Worm (Caenorhabditis elegans) whole organism, L3 larva: ENCODE measurements around the gene sup-10.
A peak's percentile ranks its signal among the peaks of the same experiment; 100 is the strongest.

Experiments used
- R02D3.7 ChIP-seq: fragments of 150-350 bp; optimal IDR thresholded peaks from 2 replicates; lab custom pipeline; 2014; ENCODE audit warnings: missing biosample characterization, missing genetic modification characterization
- ZK546.5 ChIP-seq: sonication (generic microtip); optimal IDR thresholded peaks from 2 replicates; lab custom pipeline; 2017; ENCODE audit warnings: missing biosample characterization, missing genetic modification characterization
- aly-2 ChIP-seq: fragments of 150-350 bp; optimal IDR thresholded peaks from 2 replicates; lab custom pipeline; 2014; ENCODE audit warnings: missing biosample characterization, missing genetic modification characterization
- ama-1 ChIP-seq: fragments of 150-350 bp; optimal IDR thresholded peaks from 2 replicates; lab custom pipeline; 2018
- ceh-16 ChIP-seq: sonication (generic microtip); optimal IDR thresholded peaks from 2 replicates; lab custom pipeline; 2017; ENCODE audit warnings: missing biosample characterization, missing genetic modification characterization
- ceh-28 ChIP-seq: fragments of 150-350 bp; optimal IDR thresholded peaks from 2 replicates; lab custom pipeline; 2014; ENCODE audit warnings: missing biosample characterization, missing genetic modification reagents, missing genetic modification characterization
- ceh-82 ChIP-seq: fragments of 150-350 bp; optimal IDR thresholded peaks from 2 replicates; lab custom pipeline; 2014; ENCODE audit warnings: missing biosample characterization, missing genetic modification characterization
- ceh-9 ChIP-seq: sonication (generic microtip); optimal IDR thresholded peaks from 2 replicates; lab custom pipeline; 2018; ENCODE audit warnings: missing biosample characterization, missing genetic modification characterization
- daf-12 ChIP-seq: fragments of 150-350 bp; optimal IDR thresholded peaks from 2 replicates; lab custom pipeline; 2014; ENCODE audit warnings: missing biosample characterization, missing genetic modification reagents, missing genetic modification characterization
- egl-27 ChIP-seq: sonication (generic microtip); optimal IDR thresholded peaks from 4 replicates; lab custom pipeline; 2017; ENCODE audit warnings: missing biosample characterization, missing genetic modification reagents, missing genetic modification characterization
- egl-5 ChIP-seq: fragments of 150-350 bp; optimal IDR thresholded peaks from 2 replicates; lab custom pipeline; 2017; ENCODE audit warnings: missing biosample characterization, missing genetic modification reagents, missing genetic modification characterization, inconsistent platforms
- elt-1 ChIP-seq: fragments of 150-350 bp; optimal IDR thresholded peaks from 2 replicates; lab custom pipeline; 2014; ENCODE audit warnings: missing biosample characterization, missing genetic modification characterization
- elt-2 ChIP-seq: sonication (generic microtip); optimal IDR thresholded peaks from 2 replicates; lab custom pipeline; 2016; ENCODE audit warnings: missing genetic modification reagents, mild to moderate bottlenecking, missing genetic modification characterization, missing compliant biosample characterization
- elt-3 ChIP-seq, 3 experiments: fragments of 150-350 bp in 1 of 3; sonication (generic microtip) in 2 of 3; optimal IDR thresholded peaks; 2 replicates in 2 of 3; 4 replicates in 1 of 3; lab custom pipeline; 2014 to 2017; ENCODE audit warnings: missing biosample characterization in 3 of 3, missing genetic modification characterization in 3 of 3
- eor-1 ChIP-seq, 2 experiments: fragments of 150-350 bp; optimal IDR thresholded peaks; 2 replicates each; lab custom pipeline; 2014 to 2018; ENCODE audit warnings: missing biosample characterization in 2 of 2, missing genetic modification characterization in 2 of 2
- fkh-10 ChIP-seq: sonication (generic microtip); optimal IDR thresholded peaks from 2 replicates; lab custom pipeline; 2017; ENCODE audit warnings: missing biosample characterization, missing genetic modification reagents, missing genetic modification characterization
- fkh-2 ChIP-seq: fragments of 150-350 bp; optimal IDR thresholded peaks from 2 replicates; lab custom pipeline; 2014; ENCODE audit warnings: missing biosample characterization, missing genetic modification reagents, missing genetic modification characterization
- fos-1 ChIP-seq: fragments of 150-350 bp; optimal IDR thresholded peaks from 2 replicates; lab custom pipeline; 2014; ENCODE audit warnings: missing biosample characterization, missing genetic modification characterization
- hmg-11 ChIP-seq: sonication (generic microtip); optimal IDR thresholded peaks from 2 replicates; lab custom pipeline; 2016; ENCODE audit warnings: missing genetic modification characterization, missing compliant biosample characterization
- jun-1 ChIP-seq: fragments of 150-350 bp; optimal IDR thresholded peaks from 2 replicates; lab custom pipeline; 2014; ENCODE audit warnings: missing biosample characterization, missing genetic modification reagents, missing genetic modification characterization
- lin-15B ChIP-seq: fragments of 150-350 bp; optimal IDR thresholded peaks from 2 replicates; lab custom pipeline; 2014; ENCODE audit warnings: missing biosample characterization, missing genetic modification characterization
- lin-39 ChIP-seq: fragments of 150-350 bp; optimal IDR thresholded peaks from 2 replicates; lab custom pipeline; 2018; ENCODE audit warnings: missing biosample characterization, missing genetic modification reagents, missing genetic modification characterization
- lsy-12 ChIP-seq: sonication (generic microtip); optimal IDR thresholded peaks from 2 replicates; lab custom pipeline; 2016; ENCODE audit warnings: mild to moderate bottlenecking, missing genetic modification characterization, missing compliant biosample characterization
- mdl-1 ChIP-seq: fragments of 150-350 bp; optimal IDR thresholded peaks from 2 replicates; lab custom pipeline; 2014; ENCODE audit warnings: missing biosample characterization, missing genetic modification characterization
- mml-1 ChIP-seq: fragments of 150-350 bp; sonication (generic microtip); optimal IDR thresholded peaks from 3 replicates; lab custom pipeline; 2014; ENCODE audit warnings: missing biosample characterization, missing genetic modification characterization
- nfya-1 ChIP-seq: sonication (generic microtip); optimal IDR thresholded peaks from 2 replicates; lab custom pipeline; 2017; ENCODE audit warnings: missing genetic modification characterization, mild to moderate bottlenecking, missing compliant biosample characterization, antibody characterized with exemption, moderate library complexity; ENCODE audit not compliant: insufficient read depth
- nhr-11 ChIP-seq: fragments of 150-350 bp; optimal IDR thresholded peaks from 2 replicates; lab custom pipeline; 2014; ENCODE audit warnings: missing biosample characterization, missing genetic modification characterization
- nhr-12 ChIP-seq: fragments of 150-350 bp; optimal IDR thresholded peaks from 2 replicates; lab custom pipeline; 2014; ENCODE audit warnings: missing biosample characterization, missing genetic modification characterization
- nhr-23 ChIP-seq: fragments of 150-350 bp; optimal IDR thresholded peaks from 2 replicates; lab custom pipeline; 2014; ENCODE audit warnings: missing biosample characterization, missing genetic modification reagents, missing genetic modification characterization
- nhr-237 ChIP-seq: fragments of 150-350 bp; optimal IDR thresholded peaks from 2 replicates; lab custom pipeline; 2014; ENCODE audit warnings: missing biosample characterization, missing genetic modification characterization
- nhr-25 ChIP-seq: sonication (generic microtip); optimal IDR thresholded peaks from 2 replicates; lab custom pipeline; 2017; ENCODE audit warnings: missing biosample characterization, missing genetic modification characterization
- nhr-28 ChIP-seq: fragments of 150-350 bp; optimal IDR thresholded peaks from 2 replicates; lab custom pipeline; 2014; ENCODE audit warnings: missing biosample characterization, missing genetic modification characterization
- nhr-43 ChIP-seq: sonication (generic microtip); optimal IDR thresholded peaks from 2 replicates; lab custom pipeline; 2016; ENCODE audit warnings: mild to moderate bottlenecking, missing genetic modification characterization, missing compliant biosample characterization; ENCODE audit not compliant: poor library complexity, severe bottlenecking
- nhr-67 ChIP-seq: fragments of 150-350 bp; optimal IDR thresholded peaks from 2 replicates; lab custom pipeline; 2014; ENCODE audit warnings: missing biosample characterization, missing genetic modification characterization
- nhr-76 ChIP-seq: fragments of 150-350 bp; sonication (generic microtip); optimal IDR thresholded peaks from 5 replicates; lab custom pipeline; 2014; ENCODE audit warnings: missing biosample characterization, missing genetic modification characterization
- nhr-77 ChIP-seq: fragments of 150-350 bp; optimal IDR thresholded peaks from 2 replicates; lab custom pipeline; 2014; ENCODE audit warnings: missing biosample characterization, missing genetic modification characterization
- pha-4 ChIP-seq: fragments of 150-350 bp; optimal IDR thresholded peaks from 2 replicates; lab custom pipeline; 2014; ENCODE audit warnings: missing biosample characterization, missing genetic modification reagents, missing genetic modification characterization
- pqm-1 ChIP-seq: fragments of 150-350 bp; optimal IDR thresholded peaks from 2 replicates; lab custom pipeline; 2017; ENCODE audit warnings: missing biosample characterization, missing genetic modification characterization, inconsistent platforms
- sea-2 ChIP-seq: fragments of 150-350 bp; sonication (generic microtip); optimal IDR thresholded peaks from 4 replicates; lab custom pipeline; 2014; ENCODE audit warnings: missing biosample characterization, missing genetic modification reagents, missing genetic modification characterization
- skn-1 ChIP-seq: fragments of 150-350 bp; optimal IDR thresholded peaks from 2 replicates; lab custom pipeline; 2014; ENCODE audit warnings: missing biosample characterization, missing genetic modification characterization
- snpc-4 ChIP-seq: fragments of 150-350 bp; optimal IDR thresholded peaks from 2 replicates; lab custom pipeline; 2014; ENCODE audit warnings: missing biosample characterization, missing genetic modification characterization
- tbx-2 ChIP-seq: sonication (generic microtip); optimal IDR thresholded peaks from 2 replicates; lab custom pipeline; 2016; ENCODE audit warnings: mild to moderate bottlenecking, missing genetic modification characterization, missing compliant biosample characterization
- unc-39 ChIP-seq: sonication (generic microtip); optimal IDR thresholded peaks from 4 replicates; lab custom pipeline; 2017; ENCODE audit warnings: missing biosample characterization, missing genetic modification characterization
- unc-62 ChIP-seq: fragments of 150-350 bp; sonication (generic microtip); optimal IDR thresholded peaks from 4 replicates; lab custom pipeline; 2014; ENCODE audit warnings: missing biosample characterization, missing genetic modification reagents, missing genetic modification characterization
- zag-1 ChIP-seq: fragments of 150-350 bp; optimal IDR thresholded peaks from 2 replicates; lab custom pipeline; 2014; ENCODE audit warnings: missing biosample characterization, missing genetic modification characterization
- ztf-11 ChIP-seq: fragments of 150-350 bp; optimal IDR thresholded peaks from 2 replicates; lab custom pipeline; 2014; ENCODE audit warnings: missing biosample characterization, missing genetic modification characterization
- ztf-4 ChIP-seq: fragments of 150-350 bp; optimal IDR thresholded peaks from 2 replicates; lab custom pipeline; 2014; ENCODE audit warnings: missing biosample characterization, missing genetic modification characterization

Gene sup-10

ce11 chrX:17537568-17537967, 9.4 kb downstream of the sup-10 start:
- peak; percentile 29 for TF ChIP-seq pha-4 (tag; lab: Kevin White, UChicago)
- TF ChIP-seq elt-2 (tag; lab: Kevin White, UChicago), result peak; percentile 54
- no peak for TF ChIP-seq ZK546.5 (tag; lab: Kevin White, UChicago)

- TF ChIP-seq nhr-23 (tag; lab: Kevin White, UChicago) (peak; percentile 70), unc-39 (tag; lab: Kevin White, UChicago) (no peak), ama-1 (lab: Kevin White, UChicago) (no peak), nhr-25 (tag; lab: Kevin White, UChicago) (peak; percentile 73), nhr-43 (tag; lab: Kevin White, UChicago) (peak; percentile 73)
Observed at ce11 chrX:17539968-17540367, 11.8 kb downstream of the sup-10 start.

ce11 chrX:17544349-17544936, 16.3 kb downstream of the sup-10 start:
- TF ChIP-seq R02D3.7 (tag; lab: Kevin White, UChicago) (peak; percentile 65), elt-1 (tag; lab: Kevin White, UChicago) (no peak), tbx-2 (tag; lab: Kevin White, UChicago) (peak; percentile 95), egl-27 (tag; lab: Kevin White, UChicago) (no peak), jun-1 (tag; lab: Kevin White, UChicago) (no peak), unc-39 (tag; lab: Kevin White, UChicago) (no peak), ZK546.5 (tag; lab: Kevin White, UChicago) (no peak), ceh-28 (peak; percentile 88), nhr-76 (no peak), nhr-77 (peak; percentile 90), ceh-82 (tag; lab: Kevin White, UChicago) (peak; percentile 76), fkh-2 (tag; lab: Kevin White, UChicago) (no peak), nhr-43 (tag; lab: Kevin White, UChicago) (peak; percentile 90), ceh-16 (no peak), sea-2 (GFP tag; lab: Kevin White, UChicago) (no peak), elt-2 (tag; lab: Kevin White, UChicago) (peak; percentile 55), nhr-28 (tag; lab: Kevin White, UChicago) (no peak), aly-2 (no peak), mml-1 (no peak), snpc-4 (tag; lab: Kevin White, UChicago) (peak; percentile 48), hmg-11 (tag; lab: Kevin White, UChicago) (peak; percentile 88), egl-5 (tag; lab: Kevin White, UChicago) (no peak), mdl-1 (no peak), ztf-11 (tag; lab: Kevin White, UChicago) (no peak), elt-3 (tag; optimal IDR thresholded peaks at IDR 0.05; lab: Kevin White, UChicago) (no peak), lin-39 (peak; percentile 37), zag-1 (no peak), ceh-9 (tag; lab: Kevin White, UChicago) (no peak), lin-15B (no peak), nhr-23 (tag; lab: Kevin White, UChicago) (peak; percentile 69), lsy-12 (tag; lab: Kevin White, UChicago) (peak; percentile 82), ztf-4 (tag; lab: Kevin White, UChicago) (no peak), eor-1 (tag; optimal IDR thresholded peaks at IDR 0.05; lab: Kevin White, UChicago) (no peak), unc-62 (GFP tag; lab: Kevin White, UChicago) (no peak), nhr-12 (tag; lab: Kevin White, UChicago) (no peak), nfya-1 (tag; lab: Kevin White, UChicago) (peak; percentile 68), skn-1 (tag; lab: Kevin White, UChicago) (peak; percentile 43), nhr-25 (tag; lab: Kevin White, UChicago) (peak; percentile 55), nhr-67 (tag; lab: Kevin White, UChicago) (no peak), fos-1 (tag; lab: Kevin White, UChicago) (no peak), ama-1 (lab: Kevin White, UChicago) (no peak), nhr-11 (tag; lab: Kevin White, UChicago) (no peak), pqm-1 (tag; lab: Kevin White, UChicago) (no peak), nhr-237 (tag; lab: Kevin White, UChicago) (peak; percentile 20), pha-4 (tag; lab: Kevin White, UChicago) (peak; percentile 67), fkh-10 (GFP tag; lab: Kevin White, UChicago) (peak; percentile 24), daf-12 (tag; lab: Kevin White, UChicago) (no peak)
